Worm (Caenorhabditis elegans) whole organism, L2 larva: ENCODE data around the gene set-26.

Experiments used
- C34F6.9 ChIP-seq: fragments of 150-350 bp; optimal IDR thresholded peaks from 2 replicates; lab custom pipeline; 2014; ENCODE audit warnings: missing biosample characterization, missing genetic modification characterization
- F13H6.1 ChIP-seq: sonication (generic microtip); optimal IDR thresholded peaks from 2 replicates; lab custom pipeline; 2016; ENCODE audit warnings: missing genetic modification characterization, missing compliant biosample characterization
- R02D3.7 ChIP-seq: fragments of 150-350 bp; optimal IDR thresholded peaks from 2 replicates; lab custom pipeline; 2014; ENCODE audit warnings: missing biosample characterization, missing genetic modification characterization
- Y55F3AM.14 ChIP-seq: fragments of 200-800 bp; sonication (Bioruptor generic); optimal IDR thresholded peaks from 2 replicates; lab custom pipeline; 2018; ENCODE audit warnings: mild to moderate bottlenecking, missing genetic modification characterization, missing compliant biosample characterization
- ZK546.5 ChIP-seq: sonication (generic microtip); optimal IDR thresholded peaks from 2 replicates; lab custom pipeline; 2017; ENCODE audit warnings: missing biosample characterization, missing genetic modification characterization
- alr-1 ChIP-seq: fragments of 150-350 bp; optimal IDR thresholded peaks from 2 replicates; lab custom pipeline; 2014; ENCODE audit warnings: missing biosample characterization, missing genetic modification characterization
- aly-2 ChIP-seq: fragments of 150-350 bp; optimal IDR thresholded peaks from 2 replicates; lab custom pipeline; 2014; ENCODE audit warnings: missing biosample characterization, missing genetic modification characterization
- blmp-1 ChIP-seq: sonication (generic microtip); optimal IDR thresholded peaks from 2 replicates; lab custom pipeline; 2017; ENCODE audit warnings: missing genetic modification characterization, mild to moderate bottlenecking, missing compliant biosample characterization, antibody characterized with exemption, moderate library complexity; ENCODE audit not compliant: insufficient read depth
- ceh-16 ChIP-seq: fragments of 150-350 bp; optimal IDR thresholded peaks from 2 replicates; lab custom pipeline; 2014; ENCODE audit warnings: missing biosample characterization, missing genetic modification characterization
- crh-2 ChIP-seq: sonication (generic microtip); optimal IDR thresholded peaks from 2 replicates; lab custom pipeline; 2017; ENCODE audit warnings: missing biosample characterization, missing genetic modification characterization
- dmd-4 ChIP-seq: sonication (generic microtip); optimal IDR thresholded peaks from 2 replicates; lab custom pipeline; 2017; ENCODE audit warnings: missing biosample characterization, missing genetic modification characterization
- egl-27 ChIP-seq: sonication (generic microtip); optimal IDR thresholded peaks from 3 replicates; lab custom pipeline; 2017; ENCODE audit warnings: missing biosample characterization, missing genetic modification reagents, missing genetic modification characterization
- elt-1 ChIP-seq: fragments of 150-350 bp; optimal IDR thresholded peaks from 2 replicates; lab custom pipeline; 2014; ENCODE audit warnings: missing biosample characterization, missing genetic modification characterization
- elt-3 ChIP-seq: sonication (generic microtip); optimal IDR thresholded peaks from 2 replicates; lab custom pipeline; 2017; ENCODE audit warnings: missing biosample characterization, missing genetic modification characterization
- fos-1 ChIP-seq: fragments of 150-350 bp; optimal IDR thresholded peaks from 2 replicates; lab custom pipeline; 2014; ENCODE audit warnings: missing biosample characterization, missing genetic modification characterization
- gmeb-1 ChIP-seq: fragments of 150-350 bp; optimal IDR thresholded peaks from 2 replicates; lab custom pipeline; 2014; ENCODE audit warnings: missing biosample characterization, missing genetic modification characterization
- lin-11 ChIP-seq: fragments of 150-350 bp; sonication (generic microtip); optimal IDR thresholded peaks from 2 replicates; lab custom pipeline; 2014; ENCODE audit warnings: missing biosample characterization, missing genetic modification characterization, inconsistent platforms, mixed read lengths
- lin-13 ChIP-seq: fragments of 150-350 bp; optimal IDR thresholded peaks from 2 replicates; lab custom pipeline; 2014; ENCODE audit warnings: missing biosample characterization, missing genetic modification reagents, missing genetic modification characterization
- lin-39 ChIP-seq: fragments of 150-350 bp; optimal IDR thresholded peaks from 2 replicates; lab custom pipeline; 2014; ENCODE audit warnings: missing biosample characterization, missing genetic modification reagents, missing genetic modification characterization
- lsy-2 ChIP-seq, 2 experiments: fragments of 150-350 bp in 1 of 2; sonication (generic microtip) in 1 of 2; optimal IDR thresholded peaks; 2 replicates each; lab custom pipeline; 2014 to 2017; ENCODE audit warnings: missing biosample characterization in 2 of 2, missing genetic modification characterization in 2 of 2
- mab-5 ChIP-seq: fragments of 150-350 bp; optimal IDR thresholded peaks from 2 replicates; lab custom pipeline; 2014; ENCODE audit warnings: missing biosample characterization, missing genetic modification characterization
- mbf-1 ChIP-seq: sonication (generic microtip); optimal IDR thresholded peaks from 2 replicates; lab custom pipeline; 2017; ENCODE audit warnings: missing biosample characterization, missing genetic modification characterization
- mdl-1 ChIP-seq, 2 experiments: fragments of 150-350 bp in 1 of 2; sonication (generic microtip) in 1 of 2; optimal IDR thresholded peaks; 2 replicates each; lab custom pipeline; 2017; ENCODE audit warnings: missing biosample characterization in 2 of 2, missing genetic modification characterization in 2 of 2
- nhr-10 ChIP-seq: sonication (generic microtip); optimal IDR thresholded peaks from 2 replicates; lab custom pipeline; 2017; ENCODE audit warnings: missing biosample characterization, missing genetic modification characterization
- nhr-11 ChIP-seq: fragments of 150-350 bp; optimal IDR thresholded peaks from 2 replicates; lab custom pipeline; 2014; ENCODE audit warnings: missing biosample characterization, missing genetic modification characterization
- nhr-12 ChIP-seq: fragments of 150-350 bp; optimal IDR thresholded peaks from 2 replicates; lab custom pipeline; 2014; ENCODE audit warnings: missing biosample characterization, missing genetic modification characterization
- nhr-129 ChIP-seq: fragments of 150-350 bp; optimal IDR thresholded peaks from 2 replicates; lab custom pipeline; 2014; ENCODE audit warnings: missing biosample characterization, missing genetic modification characterization
- nhr-21 ChIP-seq: fragments of 150-350 bp; optimal IDR thresholded peaks from 2 replicates; lab custom pipeline; 2014; ENCODE audit warnings: missing biosample characterization, missing genetic modification characterization
- nhr-23 ChIP-seq: fragments of 150-350 bp; optimal IDR thresholded peaks from 2 replicates; lab custom pipeline; 2014; ENCODE audit warnings: missing biosample characterization, missing genetic modification reagents, missing genetic modification characterization
- nhr-237 ChIP-seq: fragments of 150-350 bp; optimal IDR thresholded peaks from 2 replicates; lab custom pipeline; 2014; ENCODE audit warnings: missing biosample characterization, missing genetic modification characterization
- nhr-25 ChIP-seq: fragments of 150-350 bp; sonication (generic microtip); optimal IDR thresholded peaks from 3 replicates; lab custom pipeline; 2014; ENCODE audit warnings: missing biosample characterization, missing genetic modification characterization
- nhr-6 ChIP-seq: fragments of 150-350 bp; optimal IDR thresholded peaks from 2 replicates; lab custom pipeline; 2014; ENCODE audit warnings: missing biosample characterization, missing genetic modification characterization
- nhr-77 ChIP-seq: fragments of 150-350 bp; optimal IDR thresholded peaks from 2 replicates; lab custom pipeline; 2014; ENCODE audit warnings: missing biosample characterization, missing genetic modification characterization
- peb-1 ChIP-seq: fragments of 150-350 bp; optimal IDR thresholded peaks from 2 replicates; lab custom pipeline; 2014; ENCODE audit warnings: missing biosample characterization, missing genetic modification characterization
- sem-4 ChIP-seq: fragments of 150-350 bp; optimal IDR thresholded peaks from 2 replicates; lab custom pipeline; 2014; ENCODE audit warnings: missing biosample characterization, missing genetic modification reagents, missing genetic modification characterization
- skn-1 ChIP-seq: sonication (generic microtip); optimal IDR thresholded peaks from 2 replicates; lab custom pipeline; 2017; ENCODE audit warnings: missing biosample characterization, missing genetic modification characterization
- sma-3 ChIP-seq: sonication (generic microtip); optimal IDR thresholded peaks from 2 replicates; lab custom pipeline; 2016; ENCODE audit warnings: missing genetic modification reagents, missing genetic modification characterization, missing compliant biosample characterization
- sma-9 ChIP-seq, 2 experiments: fragments of 150-350 bp in 1 of 2; sonication (generic microtip) in 1 of 2; optimal IDR thresholded peaks; 2 replicates each; lab custom pipeline; 2014 to 2016; ENCODE audit warnings: missing genetic modification characterization in 2 of 2, mild to moderate bottlenecking in 1 of 2, missing biosample characterization in 1 of 2, missing compliant biosample characterization in 1 of 2, missing genetic modification reagents in 1 of 2, moderate library complexity in 1 of 2
- snpc-4 ChIP-seq: fragments of 150-350 bp; optimal IDR thresholded peaks from 2 replicates; lab custom pipeline; 2014; ENCODE audit warnings: missing biosample characterization, missing genetic modification characterization
- unc-39 ChIP-seq: fragments of 150-350 bp; optimal IDR thresholded peaks from 2 replicates; lab custom pipeline; 2014; ENCODE audit warnings: missing biosample characterization, missing genetic modification characterization
- unc-55 ChIP-seq: fragments of 150-350 bp; sonication (generic microtip); optimal IDR thresholded peaks from 3 replicates; lab custom pipeline; 2014; ENCODE audit warnings: missing biosample characterization, missing genetic modification reagents, missing genetic modification characterization
- unc-62 ChIP-seq: fragments of 150-350 bp; optimal IDR thresholded peaks from 2 replicates; lab custom pipeline; 2014; ENCODE audit warnings: missing biosample characterization, missing genetic modification reagents, missing genetic modification characterization
- zag-1 ChIP-seq: fragments of 150-350 bp; optimal IDR thresholded peaks from 2 replicates; lab custom pipeline; 2014; ENCODE audit warnings: missing biosample characterization, missing genetic modification characterization
- ztf-1 ChIP-seq: fragments of 200-800 bp; sonication (Bioruptor generic); conservative IDR thresholded peaks from 2 replicates; pipeline ENCODE4 v1.3.6; 2022; ENCODE audit warnings: missing genetic modification characterization, missing compliant biosample characterization
- ztf-11 ChIP-seq: sonication (generic microtip); optimal IDR thresholded peaks from 2 replicates; lab custom pipeline; 2017; ENCODE audit warnings: missing biosample characterization, missing genetic modification characterization
- ztf-4 ChIP-seq: fragments of 150-350 bp; optimal IDR thresholded peaks from 2 replicates; lab custom pipeline; 2014; ENCODE audit warnings: missing biosample characterization, missing genetic modification characterization

Gene set-26

DNA sequence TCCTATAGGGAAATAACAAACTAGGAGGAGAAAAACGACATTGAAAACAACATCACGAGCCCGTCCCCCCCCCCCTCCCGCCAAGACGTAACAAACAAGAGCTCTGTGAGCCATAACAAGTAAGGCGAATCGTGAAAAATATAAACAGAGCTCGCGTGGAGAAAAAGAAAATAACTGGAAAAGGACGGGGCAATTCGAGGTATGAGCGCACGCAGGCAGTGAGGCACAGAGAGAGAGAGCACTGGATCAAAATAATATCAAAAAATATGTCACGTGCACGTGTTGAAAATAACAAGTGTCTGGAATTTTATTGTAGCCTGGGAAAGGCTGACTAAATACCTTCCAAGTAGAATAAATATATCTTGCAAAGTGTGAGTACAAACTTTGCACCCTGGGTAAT is 3.0 kb upstream of the set-26 start:
- no peak for TF ChIP-seq nhr-25
- TF ChIP-seq crh-2 = peak; percentile 31
- peak; percentile 10 for TF ChIP-seq sma-9 (GFP tag; optimal IDR thresholded peaks at IDR 0.05; lab: Kevin White, UChicago)
- TF ChIP-seq sma-9 (tag; optimal IDR thresholded peaks at IDR 0.05; lab: Kevin White, UChicago) = no peak
- TF ChIP-seq elt-1 (tag; lab: Kevin White, UChicago) = no peak
- TF ChIP-seq unc-55 (GFP tag; lab: Kevin White, UChicago) = no peak
- peak in 1 of 2 experiments; percentile 43 for TF ChIP-seq lsy-2 (tag; optimal IDR thresholded peaks at IDR 0.05; lab: Kevin White, UChicago)
- no peak for TF ChIP-seq dmd-4
- no peak for TF ChIP-seq R02D3.7
- no peak for TF ChIP-seq fos-1
- no peak for TF ChIP-seq snpc-4 (tag; lab: Kevin White, UChicago)
- no peak for TF ChIP-seq nhr-11 (tag; lab: Kevin White, UChicago)
- TF ChIP-seq C34F6.9 = peak; percentile 54
- TF ChIP-seq nhr-21 (tag; lab: Kevin White, UChicago) = peak; percentile 17
- TF ChIP-seq ztf-4 (tag; lab: Kevin White, UChicago) = no peak
- TF ChIP-seq Y55F3AM.14 = no peak
- peak; percentile 53 for TF ChIP-seq lin-11 (tag; lab: Kevin White, UChicago)
- no peak for TF ChIP-seq ztf-1 (GFP tag; lab: Robert Waterston, UW)
- no peak for TF ChIP-seq nhr-10
- TF ChIP-seq skn-1 (tag; lab: Kevin White, UChicago) = no peak

DNA sequence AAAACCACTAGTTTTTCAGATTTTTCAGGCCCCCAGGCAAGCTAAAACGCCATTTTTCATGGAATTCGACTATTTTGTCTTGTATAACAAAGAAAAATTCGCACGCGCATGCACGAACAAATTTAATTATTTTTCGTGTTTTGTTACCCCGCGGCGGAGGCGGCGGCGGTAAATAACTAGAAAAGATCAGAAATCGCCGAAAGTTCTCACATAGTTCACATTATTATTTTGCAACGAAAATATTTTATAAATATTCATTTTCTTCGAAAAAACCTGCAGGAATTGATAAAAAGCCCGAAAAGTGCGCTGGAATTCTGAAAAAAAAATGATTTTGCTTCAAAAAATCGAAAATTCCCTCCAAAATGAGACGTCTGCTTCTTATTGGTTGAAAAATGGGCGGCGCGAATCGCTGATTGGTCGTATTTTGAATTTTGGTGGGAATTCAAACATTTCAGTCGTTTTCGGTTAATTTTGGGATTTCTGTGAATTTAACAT is 1.9 kb upstream of the set-26 start:
- no peak for TF ChIP-seq blmp-1
- no peak for TF ChIP-seq fos-1
- TF ChIP-seq C34F6.9 = no peak
- TF ChIP-seq elt-1 (tag; lab: Kevin White, UChicago) = no peak
- no peak for TF ChIP-seq nhr-77
- TF ChIP-seq lin-13 (GFP tag; lab: Kevin White, UChicago) = no peak
- no peak for TF ChIP-seq peb-1
- no peak for TF ChIP-seq nhr-21 (tag; lab: Kevin White, UChicago)
- no peak for TF ChIP-seq zag-1 (tag; lab: Kevin White, UChicago)
- no peak for TF ChIP-seq skn-1 (tag; lab: Kevin White, UChicago)
- TF ChIP-seq snpc-4 (tag; lab: Kevin White, UChicago) = no peak

- TF ChIP-seq gmeb-1 (tag; lab: Kevin White, UChicago) (peak; percentile 90), C34F6.9 (peak; percentile 96), aly-2 (tag; lab: Kevin White, UChicago) (no peak), unc-39 (no peak), unc-62 (GFP tag; lab: Kevin White, UChicago) (no peak), nhr-77 (peak; percentile 59), mab-5 (peak; percentile 83), zag-1 (tag; lab: Kevin White, UChicago) (peak; percentile 66), F13H6.1 (tag; lab: Kevin White, UChicago) (peak; percentile 89), nhr-129 (tag; lab: Kevin White, UChicago) (peak; percentile 88), snpc-4 (tag; lab: Kevin White, UChicago) (peak; percentile 64), ZK546.5 (tag; lab: Kevin White, UChicago) (peak; percentile 42), dmd-4 (no peak), nhr-23 (tag; lab: Kevin White, UChicago) (no peak), egl-27 (tag; lab: Kevin White, UChicago) (peak; percentile 81), fos-1 (peak; percentile 80), elt-3 (no peak), nhr-12 (tag; lab: Kevin White, UChicago) (no peak), skn-1 (tag; lab: Kevin White, UChicago) (peak; percentile 11), sma-3 (peak; percentile 92), nhr-237 (tag; lab: Kevin White, UChicago) (no peak), nhr-10 (peak; percentile 36), ceh-16 (tag; lab: Kevin White, UChicago) (peak; percentile 74), crh-2 (peak; percentile 95), Y55F3AM.14 (peak; percentile 69), mbf-1 (tag; lab: Kevin White, UChicago) (no peak), mdl-1 (tag; optimal IDR thresholded peaks at IDR 0.05; lab: Kevin White, UChicago) (peak in 1 of 2 experiments; percentile 60), sem-4 (tag; lab: Kevin White, UChicago) (peak; percentile 81), lin-39 (no peak), elt-1 (tag; lab: Kevin White, UChicago) (no peak), nhr-6 (peak; percentile 81), nhr-11 (tag; lab: Kevin White, UChicago) (no peak), nhr-21 (tag; lab: Kevin White, UChicago) (peak; percentile 86), unc-55 (GFP tag; lab: Kevin White, UChicago) (peak; percentile 97), R02D3.7 (peak; percentile 48), peb-1 (no peak), nhr-25 (peak; percentile 92), blmp-1 (peak; percentile 20), lsy-2 (tag; optimal IDR thresholded peaks at IDR 0.05; lab: Kevin White, UChicago) (peak; percentile 98 to 99), ztf-11 (tag; lab: Kevin White, UChicago) (no peak), ztf-4 (tag; lab: Kevin White, UChicago) (peak; percentile 34), lin-11 (tag; lab: Kevin White, UChicago) (peak; percentile 93), ztf-1 (GFP tag; lab: Robert Waterston, UW) (no peak), alr-1 (tag; lab: Kevin White, UChicago) (no peak)
Measured at ce11 chrIV:16656232-16656631, 549 bp upstream of the set-26 start, which contains the start of gene tsr-2. TSS of gene tsr-2 (plus strand) at chrIV:16656613.
